Worm (Caenorhabditis elegans) whole organism, midembryonic: ENCODE data around the gene C24B9.3.
A peak's percentile ranks its signal among the peaks of the same experiment; 100 is the strongest.

Source experiments
- T22C8.4 ChIP-seq: fragments of 200-800 bp; sonication (Bioruptor generic); IDR thresholded peaks from 2 replicates; pipeline ENCODE4 v1.3.6; 2022; ENCODE audit warnings: missing genetic modification characterization, missing compliant biosample characterization
- flt-1 ChIP-seq: fragments of 200-800 bp; sonication (Bioruptor generic); IDR thresholded peaks from 2 replicates; pipeline ENCODE4 v1.3.6; 2022; ENCODE audit warnings: missing genetic modification characterization, missing compliant biosample characterization
- klf-2 ChIP-seq: fragments of 200-800 bp; sonication (Bioruptor generic); conservative IDR thresholded peaks from 2 replicates; pipeline ENCODE4 v1.3.6; 2022; ENCODE audit warnings: missing genetic modification reagents, missing genetic modification characterization, missing compliant biosample characterization
- tab-1 ChIP-seq: fragments of 200-800 bp; sonication (Bioruptor generic); IDR thresholded peaks from 2 replicates; pipeline ENCODE4 v1.3.6; 2022; ENCODE audit warnings: missing genetic modification characterization, missing compliant biosample characterization
- ztf-23 ChIP-seq: fragments of 200-800 bp; sonication (Bioruptor generic); IDR thresholded peaks from 2 replicates; pipeline ENCODE4 v1.3.6; 2022; ENCODE audit warnings: missing genetic modification reagents, missing genetic modification characterization, missing compliant biosample characterization
- ztf-29 ChIP-seq: fragments of 200-800 bp; sonication (Bioruptor generic); IDR thresholded peaks from 2 replicates; pipeline ENCODE4 v1.3.6; 2022; ENCODE audit warnings: missing genetic modification reagents, missing genetic modification characterization, missing compliant biosample characterization

DNA sequence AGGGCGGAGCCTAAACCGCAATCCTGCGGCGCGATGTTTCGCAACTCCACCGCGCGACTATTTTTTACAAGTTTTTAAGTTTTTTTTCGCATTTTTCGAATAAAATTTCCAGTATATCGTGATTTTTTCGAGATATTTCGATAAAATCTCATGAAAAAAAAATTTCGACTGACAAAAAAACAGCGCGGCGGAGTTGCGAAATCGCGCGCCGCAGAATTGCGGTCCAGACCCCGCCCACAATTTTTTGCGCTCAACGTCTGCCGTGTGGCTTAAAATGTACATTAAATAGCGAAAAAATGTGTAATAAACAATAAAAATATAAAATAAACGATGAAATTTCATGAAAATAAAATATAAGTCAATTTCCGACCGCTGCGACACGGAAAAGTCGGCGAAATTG, 13.7 kb downstream of the C24B9.3 start:
- no peak for TF ChIP-seq T22C8.4 (GFP tag; lab: Robert Waterston, UW)
- no peak for TF ChIP-seq ztf-23
- TF ChIP-seq ztf-29 (GFP tag; lab: Robert Waterston, UW), result no peak
- 0 out of 2 replicates have a peak, but pooled peaks have one; percentile 58 for TF ChIP-seq flt-1
- TF ChIP-seq klf-2 (GFP tag; lab: Robert Waterston, UW), result no peak
- TF ChIP-seq tab-1 (GFP tag; lab: Robert Waterston, UW), result no peak
